Fruit fly (Drosophila melanogaster): ENCODE measurements around the gene His4r.
A peak's percentile ranks its signal among the peaks of the same experiment; 100 is the strongest.

The His4r gene

DNA sequence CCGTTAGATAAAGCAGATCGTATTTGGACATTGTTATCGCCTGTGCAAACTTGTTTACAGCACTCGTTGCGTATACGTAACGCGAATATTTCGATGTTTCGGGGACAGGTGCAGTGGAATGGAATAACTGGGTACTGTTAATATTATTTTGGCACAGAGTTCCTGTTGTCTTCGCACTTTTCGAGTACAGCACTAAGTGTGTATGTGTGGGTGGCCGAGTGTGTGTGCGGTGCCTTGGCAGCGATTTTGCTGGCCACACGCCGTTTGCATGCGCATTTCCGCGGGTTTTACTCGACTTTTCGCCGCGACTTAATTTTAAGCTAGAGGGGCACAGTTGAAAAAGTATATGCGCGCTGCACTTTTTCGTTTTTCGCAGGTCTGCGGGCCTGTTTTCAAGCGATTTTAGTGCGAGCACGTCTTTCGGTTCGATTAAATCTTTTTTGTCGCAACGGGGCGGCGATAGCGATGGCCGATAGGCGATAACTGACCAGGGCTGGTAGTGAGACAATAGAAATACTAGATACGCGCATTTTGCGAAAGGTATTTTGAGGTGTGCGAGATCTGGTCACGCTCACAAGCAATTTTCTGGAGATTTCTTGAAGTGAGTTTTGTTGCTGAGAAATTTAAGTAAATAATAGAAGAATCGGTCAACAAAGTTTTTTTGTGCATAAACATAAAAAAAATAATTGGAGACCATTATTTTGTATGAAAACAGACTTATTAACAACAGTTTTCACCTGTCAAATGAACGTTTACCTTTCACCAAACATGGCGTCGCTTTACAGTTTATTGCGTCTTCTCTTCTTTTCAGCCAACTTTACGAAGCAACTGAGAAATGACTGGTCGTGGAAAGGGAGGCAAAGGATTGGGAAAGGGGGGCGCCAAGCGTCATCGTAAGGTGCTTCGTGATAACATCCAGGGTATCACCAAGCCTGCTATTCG lies at the start of gene His4r, which contains the start of gene put (continued):
- TF ChIP-seq Scr (GFP tag; IDR thresholded peaks at IDR 0.05; ENCODE audit: partially characterized antibody) (peak; percentile 59), bigmax (GFP tag; optimal IDR thresholded peaks at IDR 0.05) (peak; percentile 35), CG31388 (GFP tag; optimal IDR thresholded peaks at IDR 0.05) (no peak), Oaz (GFP tag; IDR thresholded peaks at IDR 0.05) (no peak), en (GFP tag; optimal IDR thresholded peaks at IDR 0.05) (no peak), exex (tag; optimal IDR thresholded peaks at IDR 0.05) (no peak), tna (GFP tag; IDR thresholded peaks at IDR 0.05; ENCODE audit: partially characterized antibody) (peak; percentile 62), bsh (GFP tag; optimal IDR thresholded peaks at IDR 0.05) (peak in 1 of 2 experiments; percentile 11), grn (GFP tag; optimal IDR thresholded peaks at IDR 0.05) (peak; percentile 78), CG16779 (GFP tag; IDR thresholded peaks at IDR 0.05) (no peak), Bgb (GFP tag; IDR thresholded peaks at IDR 0.05; ENCODE audit: partially characterized antibody) (peak; percentile 70; the same call in 1 of the 2 replicates), lola (GFP tag; optimal IDR thresholded peaks at IDR 0.05) (no peak), unpg (GFP tag; optimal IDR thresholded peaks at IDR 0.05) (peak; percentile 36), HmgD (GFP tag; optimal IDR thresholded peaks at IDR 0.05) (peak; percentile 74), CG15601 (tag; optimal IDR thresholded peaks at IDR 0.05) (peak; percentile 41), CG4854 (GFP tag; optimal IDR thresholded peaks at IDR 0.05) (no peak), abd-A (tag; optimal IDR thresholded peaks at IDR 0.05) (no peak), CG17829 (tag; optimal IDR thresholded peaks at IDR 0.05) (peak; percentile 67), peb (GFP tag; IDR thresholded peaks at IDR 0.05) (no peak), CG9817 (tag; optimal IDR thresholded peaks at IDR 0.05) (no peak), pho (GFP tag; optimal IDR thresholded peaks at IDR 0.05) (no peak), sqz (GFP tag; optimal IDR thresholded peaks at IDR 0.05) (peak; percentile 47), CG2202 (tag; optimal IDR thresholded peaks at IDR 0.05) (peak; percentile 14), sd (tag; optimal IDR thresholded peaks at IDR 0.05) (no peak), hth (optimal IDR thresholded peaks at IDR 0.05) (no peak), Opbp (GFP tag; IDR thresholded peaks at IDR 0.05; ENCODE audit: partially characterized antibody) (peak; percentile 78), CG6254 (GFP tag; optimal IDR thresholded peaks at IDR 0.05) (no peak), CG9876 (GFP tag; optimal IDR thresholded peaks at IDR 0.05) (no peak), crp (GFP tag; optimal IDR thresholded peaks at IDR 0.05) (peak in 1 of 2 experiments; percentile 23), gro (GFP tag; optimal IDR thresholded peaks at IDR 0.05) (peak; percentile 45), gcm2 (GFP tag; optimal IDR thresholded peaks at IDR 0.05) (no peak), CG14050 (GFP tag; IDR thresholded peaks at IDR 0.05) (no peak), crol (GFP tag; IDR thresholded peaks at IDR 0.05) (no peak), CG4707 (GFP tag; optimal IDR thresholded peaks at IDR 0.05) (no peak), CG17328 (GFP tag; IDR thresholded peaks at IDR 0.05) (no peak), Dek (tag; optimal IDR thresholded peaks at IDR 0.05) (peak; percentile 31), ac (GFP tag; optimal IDR thresholded peaks at IDR 0.05) (no peak), CG14014 (GFP tag; IDR thresholded peaks at IDR 0.05) (no peak), H15 (GFP tag; IDR thresholded peaks at IDR 0.05) (no peak), Dbx (GFP tag; IDR thresholded peaks at IDR 0.05) (0 out of 3 replicates have a peak, but pooled peaks have one; percentile 6), CG8388 (GFP tag; optimal IDR thresholded peaks at IDR 0.05) (no peak), Fer2 (tag; optimal IDR thresholded peaks at IDR 0.05) (no peak), CG9727 (GFP tag; optimal IDR thresholded peaks at IDR 0.05) (peak; percentile 2), CG34224 (GFP tag; IDR thresholded peaks at IDR 0.05; ENCODE audit: partially characterized antibody) (peak; percentile 27; the same call in 1 of the 3 replicates), CG15479 (GFP tag; optimal IDR thresholded peaks at IDR 0.05) (peak; percentile 46), CG10979 (tag; optimal IDR thresholded peaks at IDR 0.05) (no peak), gce (GFP tag; IDR thresholded peaks at IDR 0.05) (no peak), E2f2 (GFP tag; IDR thresholded peaks at IDR 0.05) (peak; percentile 53)
